Worm (Caenorhabditis elegans): Measurements from ENCODE around the gene sri-28.

DNA sequence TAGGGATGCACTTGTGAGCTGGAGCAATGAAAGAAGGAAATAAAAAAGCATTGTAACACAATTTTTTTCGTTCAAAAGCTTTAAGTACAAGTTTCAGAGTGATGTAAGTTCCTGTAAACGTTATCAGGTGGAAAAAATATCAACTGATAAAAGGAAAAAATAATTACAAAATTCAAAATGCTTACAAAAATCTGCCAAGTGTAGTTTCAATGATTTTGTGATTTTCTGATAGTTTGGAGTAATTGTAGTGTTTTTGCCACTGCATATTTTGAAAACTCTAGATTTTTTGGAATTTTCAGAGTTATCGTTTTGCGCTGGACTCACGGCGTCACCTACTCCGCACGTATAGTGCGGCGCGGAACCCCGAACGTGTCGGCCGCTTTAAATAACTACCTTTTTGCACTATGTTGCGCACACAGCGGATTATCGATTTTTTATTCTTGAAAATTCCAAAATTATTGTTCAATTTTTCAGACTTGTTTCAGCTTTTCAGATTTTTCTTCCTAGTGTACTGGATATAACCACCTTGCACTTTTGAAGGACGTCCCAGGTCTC lies 25.0 kb upstream of the sri-28 start, which contains the start of gene clec-2:
- TF ChIP-seq elt-1 (tag; optimal IDR thresholded peaks at IDR 0.05; ENCODE audit: borderline replicate concordance, insufficient read depth) (no peak), mab-5 (tag; optimal IDR thresholded peaks at IDR 0.05) (no peak), hlh-1 (tag; optimal IDR thresholded peaks at IDR 0.05) (no peak), tbx-8 (GFP tag; optimal IDR thresholded peaks at IDR 0.05) (no peak), nhr-76 (tag; optimal IDR thresholded peaks at IDR 0.05) (no peak), pha-4 (tag; optimal IDR thresholded peaks at IDR 0.05) (no peak), lin-13 (tag; optimal IDR thresholded peaks at IDR 0.05) (no peak), cnd-1 (tag; optimal IDR thresholded peaks at IDR 0.05) (no peak), nhr-12 (tag; optimal IDR thresholded peaks at IDR 0.05) (no peak)
